Fruit fly (Drosophila melanogaster): ENCODE data around the gene CG5282.

The CG5282 gene

dm6 chr3L:20441632-20442469, 16.0 kb upstream of the CG5282 start, which contains the start of gene CG5910 (continued):
- TF ChIP-seq CG1792 (GFP tag; optimal IDR thresholded peaks at IDR 0.05) (no peak), en (GFP tag; optimal IDR thresholded peaks at IDR 0.05) (no peak), prd (optimal IDR thresholded peaks at IDR 0.05) (no peak), prd (GFP tag; IDR thresholded peaks at IDR 0.05) (peak; percentile 82), hkb (optimal IDR thresholded peaks at IDR 0.05) (no peak), hkb (GFP tag; IDR thresholded peaks at IDR 0.05) (peak; percentile 84), Fer3 (tag; optimal IDR thresholded peaks at IDR 0.05) (peak; percentile 84), Eip74EF (GFP tag; optimal IDR thresholded peaks at IDR 0.05) (peak in 1 of 2 experiments; percentile 90), CG17186 (GFP tag; optimal IDR thresholded peaks at IDR 0.05) (no peak), HmgZ (tag; optimal IDR thresholded peaks at IDR 0.05) (peak; percentile 87), hth (optimal IDR thresholded peaks at IDR 0.05) (no peak), zen2 (GFP tag; IDR thresholded peaks at IDR 0.05; ENCODE audit: partially characterized antibody) (no peak), CG32532 (GFP tag; IDR thresholded peaks at IDR 0.05) (peak; percentile 80), tio (GFP tag; optimal IDR thresholded peaks at IDR 0.05) (no peak), CG32767 (GFP tag; IDR thresholded peaks at IDR 0.05) (peak; percentile 74), klu (GFP tag; IDR thresholded peaks at IDR 0.05) (peak; percentile 72), CG14014 (GFP tag; IDR thresholded peaks at IDR 0.05) (peak; percentile 75), CG42726 (GFP tag; IDR thresholded peaks at IDR 0.05; ENCODE audit: partially characterized antibody) (no peak), grn (GFP tag; optimal IDR thresholded peaks at IDR 0.05) (no peak), slp2 (GFP tag; optimal IDR thresholded peaks at IDR 0.05) (peak; percentile 34), CG10462 (GFP tag; optimal IDR thresholded peaks at IDR 0.05) (peak; percentile 35), Lpt (GFP tag; optimal IDR thresholded peaks at IDR 0.05) (no peak), ro (GFP tag; IDR thresholded peaks at IDR 0.05) (peak; percentile 68; the same call in 1 of the 2 replicates), so (GFP tag; IDR thresholded peaks at IDR 0.05) (peak; percentile 76), Neu2 (GFP tag; optimal IDR thresholded peaks at IDR 0.05; ENCODE audit: borderline replicate concordance) (no peak), ara (GFP tag; IDR thresholded peaks at IDR 0.05) (0 out of 2 replicates have a peak, but pooled peaks have one; percentile 33), Atf3 (GFP tag; optimal IDR thresholded peaks at IDR 0.05) (peak; percentile 1), Tbp (GFP tag; optimal IDR thresholded peaks at IDR 0.05) (no peak), C15 (GFP tag; IDR thresholded peaks at IDR 0.05) (0 out of 3 replicates have a peak, but pooled peaks have one; percentile 55), CG1603 (tag; optimal IDR thresholded peaks at IDR 0.05) (peak; percentile 45), CG13424 (tag; optimal IDR thresholded peaks at IDR 0.05) (peak; percentile 94), CG9932 (GFP tag; IDR thresholded peaks at IDR 0.05) (peak; percentile 65), Hr3 (GFP tag; optimal IDR thresholded peaks at IDR 0.05) (peak; percentile 86), NC2β (GFP tag; optimal IDR thresholded peaks at IDR 0.05) (no peak), Dref (GFP tag; IDR thresholded peaks at IDR 0.05) (no peak), al (GFP tag; IDR thresholded peaks at IDR 0.05) (peak; percentile 74), CG6813 (GFP tag; optimal IDR thresholded peaks at IDR 0.05) (peak; percentile 87), dati (GFP tag; IDR thresholded peaks at IDR 0.05) (no peak), yki (optimal IDR thresholded peaks at IDR 0.05) (no peak), peb (GFP tag; IDR thresholded peaks at IDR 0.05) (peak; percentile 50; the same call in 1 of the 2 replicates), Trl (optimal IDR thresholded peaks at IDR 0.05) (peak; percentile 31 to 44), Trl (GFP tag; optimal IDR thresholded peaks at IDR 0.05) (no peak), CG14050 (GFP tag; IDR thresholded peaks at IDR 0.05) (peak; percentile 54; the same call in 1 of the 3 replicates), CG31441 (GFP tag; IDR thresholded peaks at IDR 0.05) (peak; percentile 95), Dad (GFP tag; optimal IDR thresholded peaks at IDR 0.05) (no peak), Lhr (GFP tag; optimal IDR thresholded peaks at IDR 0.05) (peak; percentile 48), lab (GFP tag; optimal IDR thresholded peaks at IDR 0.05) (no peak), Hmr (GFP tag; optimal IDR thresholded peaks at IDR 0.05) (peak; percentile 94), CG5953 (GFP tag; IDR thresholded peaks at IDR 0.05) (0 out of 2 replicates have a peak, but pooled peaks have one; percentile 10), Rx (GFP tag; IDR thresholded peaks at IDR 0.05) (0 out of 2 replicates have a peak, but pooled peaks have one; percentile 31), CG34376 (GFP tag; optimal IDR thresholded peaks at IDR 0.05) (peak; percentile 80)

Measured in whole organism, embryonic.